Worm (Caenorhabditis elegans) whole organism, young adult: Measurements from ENCODE around the gene nucb-1.

Experiments used
- B0019.2 ChIP-seq: fragments of 200-800 bp; sonication (Bioruptor generic); conservative IDR thresholded peaks from 2 replicates; pipeline ENCODE4 v1.3.6; 2022; ENCODE audit warnings: missing genetic modification reagents, missing genetic modification characterization, missing compliant biosample characterization
- F23B12.7 ChIP-seq: sonication (generic microtip); optimal IDR thresholded peaks from 2 replicates; lab custom pipeline; 2017; ENCODE audit warnings: missing genetic modification characterization, mild to moderate bottlenecking, missing compliant biosample characterization, antibody characterized with exemption, moderate library complexity; ENCODE audit not compliant: insufficient read depth
- F37B4.10 ChIP-seq: fragments of 200-800 bp; sonication (Bioruptor generic); IDR thresholded peaks from 2 replicates; pipeline ENCODE4 v1.3.6; 2022; ENCODE audit warnings: missing genetic modification characterization, missing compliant biosample characterization
- F49E8.2 ChIP-seq: sonication (generic microtip); optimal IDR thresholded peaks from 3 replicates; lab custom pipeline; 2017; ENCODE audit warnings: missing genetic modification characterization, mild to moderate bottlenecking, missing compliant biosample characterization, antibody characterized with exemption, moderate library complexity; ENCODE audit not compliant: insufficient read depth
- F52B5.7 ChIP-seq: sonication (generic microtip); optimal IDR thresholded peaks from 2 replicates; lab custom pipeline; 2016; ENCODE audit warnings: mild to moderate bottlenecking, missing genetic modification characterization, missing compliant biosample characterization
- F57C9.4 ChIP-seq: sonication (generic microtip); optimal IDR thresholded peaks from 2 replicates; lab custom pipeline; 2017; ENCODE audit warnings: mild to moderate bottlenecking, missing genetic modification characterization, missing compliant biosample characterization
- K11D2.4 ChIP-seq: fragments of 200-800 bp; sonication (Bioruptor generic); IDR thresholded peaks from 2 replicates; pipeline ENCODE4 v1.3.6; 2022; ENCODE audit warnings: missing genetic modification reagents, missing genetic modification characterization, missing compliant biosample characterization
- Y53G8AR.9 ChIP-seq: fragments of 200-800 bp; sonication (Bioruptor generic); conservative IDR thresholded peaks from 2 replicates; pipeline ENCODE4 v1.3.6; 2022; ENCODE audit warnings: missing genetic modification reagents, missing genetic modification characterization, missing compliant biosample characterization
- aptf-2 ChIP-seq: fragments of 200-800 bp; sonication (Bioruptor generic); conservative IDR thresholded peaks from 2 replicates; pipeline ENCODE4 v1.3.6; 2022; ENCODE audit warnings: missing genetic modification reagents, missing genetic modification characterization, missing compliant biosample characterization
- attf-3 ChIP-seq: fragments of 200-800 bp; sonication (Bioruptor generic); conservative IDR thresholded peaks from 2 replicates; pipeline ENCODE4 v1.3.6; 2022; ENCODE audit warnings: missing genetic modification reagents, missing genetic modification characterization, missing compliant biosample characterization
- attf-5 ChIP-seq: fragments of 200-800 bp; sonication (Bioruptor generic); optimal IDR thresholded peaks from 2 replicates; lab custom pipeline; 2018; ENCODE audit warnings: mild to moderate bottlenecking, missing genetic modification characterization, missing compliant biosample characterization
- bed-2 ChIP-seq: fragments of 200-800 bp; sonication (Bioruptor generic); IDR thresholded peaks from 2 replicates; pipeline ENCODE4 v1.3.6; 2022; ENCODE audit warnings: missing genetic modification reagents, missing genetic modification characterization, missing compliant biosample characterization
- ccch-3 ChIP-seq: fragments of 200-800 bp; sonication (Bioruptor generic); optimal IDR thresholded peaks from 2 replicates; lab custom pipeline; 2018; ENCODE audit warnings: mild to moderate bottlenecking, missing genetic modification characterization, missing compliant biosample characterization
- cebp-1 ChIP-seq, 2 experiments: fragments of 200-800 bp in 1 of 2; sonication (Bioruptor generic) in 1 of 2; sonication (generic microtip) in 1 of 2; IDR thresholded peaks in 1 of 2; optimal IDR thresholded peaks in 1 of 2; 2 replicates each; pipeline versions ENCODE4 v1.3.6 to Lab custom; 2017 to 2022; ENCODE audit warnings: missing compliant biosample characterization in 2 of 2, missing genetic modification characterization in 2 of 2, mild to moderate bottlenecking in 1 of 2, missing genetic modification reagents in 1 of 2, moderate library complexity in 1 of 2
- die-1 ChIP-seq: sonication (generic microtip); optimal IDR thresholded peaks from 2 replicates; lab custom pipeline; 2016; ENCODE audit warnings: missing genotype, mild to moderate bottlenecking, missing genetic modification characterization, missing compliant biosample characterization
- dpl-1 ChIP-seq: fragments of 150-350 bp; optimal IDR thresholded peaks from 2 replicates; lab custom pipeline; 2014; ENCODE audit warnings: missing biosample characterization, missing genetic modification reagents, missing genetic modification characterization
- efl-1 ChIP-seq: fragments of 150-350 bp; optimal IDR thresholded peaks from 2 replicates; lab custom pipeline; 2014; ENCODE audit warnings: missing biosample characterization, missing genetic modification reagents, missing genetic modification characterization
- egl-18 ChIP-seq: fragments of 200-800 bp; sonication (Bioruptor generic); IDR thresholded peaks from 2 replicates; pipeline ENCODE4 v1.3.6; 2022; ENCODE audit warnings: missing genetic modification reagents, missing genetic modification characterization, missing compliant biosample characterization
- egl-44 ChIP-seq: fragments of 200-800 bp; sonication (Bioruptor generic); IDR thresholded peaks from 2 replicates; pipeline ENCODE4 v1.3.6; 2022; ENCODE audit warnings: missing genetic modification reagents, missing genetic modification characterization, missing compliant biosample characterization
- hmg-1.2 ChIP-seq: fragments of 200-800 bp; sonication (Bioruptor generic); IDR thresholded peaks from 2 replicates; pipeline ENCODE4 v1.3.6; 2022; ENCODE audit warnings: missing genetic modification reagents, missing genetic modification characterization, missing compliant biosample characterization
- lag-1 ChIP-seq: fragments of 200-800 bp; sonication (Bioruptor generic); IDR thresholded peaks from 2 replicates; pipeline ENCODE4 v1.3.6; 2022; ENCODE audit warnings: missing genetic modification reagents, missing genetic modification characterization, missing compliant biosample characterization
- let-526 ChIP-seq: fragments of 200-800 bp; sonication (Bioruptor generic); IDR thresholded peaks from 2 replicates; pipeline ENCODE4 v1.3.6; 2022; ENCODE audit warnings: missing genetic modification reagents, missing genetic modification characterization, missing compliant biosample characterization
- let-607 ChIP-seq, 2 experiments: fragments of 200-800 bp in 1 of 2; sonication (Bioruptor generic) in 1 of 2; sonication (generic microtip) in 1 of 2; optimal IDR thresholded peaks; 2 replicates each; lab custom pipeline; 2016 to 2018; ENCODE audit warnings: mild to moderate bottlenecking in 2 of 2, missing compliant biosample characterization in 2 of 2, missing genetic modification characterization in 2 of 2, moderate library complexity in 2 of 2, missing genotype in 1 of 2
- lin-35 ChIP-seq, 3 experiments: fragments of 150-350 bp in 2 of 3; sonication (generic microtip) in 1 of 3; optimal IDR thresholded peaks; 2 replicates each; lab custom pipeline; 2014 to 2018; ENCODE audit warnings: missing biosample characterization in 3 of 3, missing genetic modification characterization in 3 of 3, missing genetic modification reagents in 3 of 3
- lin-40 ChIP-seq: sonication (generic microtip); optimal IDR thresholded peaks from 2 replicates; lab custom pipeline; 2016; ENCODE audit warnings: missing genetic modification characterization, mild to moderate bottlenecking, missing compliant biosample characterization, missing genotype, missing genetic modification reagents
- lin-54 ChIP-seq: fragments of 200-800 bp; sonication (Bioruptor generic); optimal IDR thresholded peaks from 2 replicates; lab custom pipeline; 2018; ENCODE audit warnings: mild to moderate bottlenecking, missing genetic modification characterization, missing compliant biosample characterization
- lir-1 ChIP-seq: fragments of 200-800 bp; sonication (Bioruptor generic); conservative IDR thresholded peaks from 2 replicates; pipeline ENCODE4 v1.3.6; 2022; ENCODE audit warnings: missing genetic modification reagents, missing genetic modification characterization, missing compliant biosample characterization
- lsy-27 ChIP-seq: sonication (generic microtip); optimal IDR thresholded peaks from 2 replicates; lab custom pipeline; 2017; ENCODE audit warnings: missing genetic modification characterization, mild to moderate bottlenecking, missing compliant biosample characterization, antibody characterized with exemption, missing genotype, borderline replicate concordance; ENCODE audit not compliant: insufficient read depth
- madf-6 ChIP-seq: fragments of 200-800 bp; sonication (Bioruptor generic); IDR thresholded peaks from 2 replicates; pipeline ENCODE4 v1.3.6; 2022; ENCODE audit warnings: missing genetic modification reagents, missing genetic modification characterization, missing compliant biosample characterization
- nhr-80 ChIP-seq: sonication (generic microtip); optimal IDR thresholded peaks from 2 replicates; lab custom pipeline; 2016; ENCODE audit warnings: missing genetic modification characterization, missing compliant biosample characterization
- pbrm-1 ChIP-seq: fragments of 200-800 bp; sonication (Bioruptor generic); IDR thresholded peaks from 2 replicates; pipeline ENCODE4 v1.3.6; 2022; ENCODE audit warnings: missing genetic modification reagents, missing genetic modification characterization, missing compliant biosample characterization
- pha-4 ChIP-seq: fragments of 150-350 bp; sonication (generic microtip); optimal IDR thresholded peaks from 2 replicates; lab custom pipeline; 2014; ENCODE audit warnings: missing biosample characterization, missing genetic modification reagents, missing genetic modification characterization
- repo-1 ChIP-seq: sonication (generic microtip); optimal IDR thresholded peaks from 2 replicates; lab custom pipeline; 2017; ENCODE audit warnings: mild to moderate bottlenecking, missing genetic modification characterization, missing compliant biosample characterization
- rpc-1 ChIP-seq, 2 experiments: fragments of 150-350 bp in 1 of 2; sonication (generic microtip) in 1 of 2; optimal IDR thresholded peaks; 2 replicates each; lab custom pipeline; 2014 to 2018; ENCODE audit warnings: missing biosample characterization in 1 of 2, missing genetic modification characterization in 1 of 2, missing genetic modification reagents in 1 of 2, missing genotype in 1 of 2
- sdz-38 ChIP-seq: sonication (generic microtip); optimal IDR thresholded peaks from 2 replicates; lab custom pipeline; 2016; ENCODE audit warnings: missing genotype, missing genetic modification characterization, missing compliant biosample characterization
- snpc-1.1 ChIP-seq: sonication (generic microtip); optimal IDR thresholded peaks from 2 replicates; lab custom pipeline; 2017; ENCODE audit warnings: missing genetic modification characterization, mild to moderate bottlenecking, missing compliant biosample characterization, antibody characterized with exemption, moderate library complexity, missing genotype, missing genetic modification reagents; ENCODE audit not compliant: insufficient read depth
- snpc-4 ChIP-seq, 5 experiments: fragments of 150-350 bp in 1 of 5; sonication (generic microtip) in 4 of 5; optimal IDR thresholded peaks; 2 replicates each; lab custom pipeline; 2014 to 2018; ENCODE audit warnings: missing genetic modification characterization in 5 of 5, missing biosample characterization in 3 of 5, antibody characterized with exemption in 2 of 5, mild to moderate bottlenecking in 2 of 5, missing compliant biosample characterization in 2 of 5, missing genotype in 2 of 5, moderate library complexity in 2 of 5, missing genetic modification reagents in 1 of 5
- sptf-2 ChIP-seq: fragments of 200-800 bp; sonication (Bioruptor generic); optimal IDR thresholded peaks from 2 replicates; lab custom pipeline; 2018; ENCODE audit warnings: mild to moderate bottlenecking, missing genetic modification characterization, missing compliant biosample characterization
- tbx-9 ChIP-seq: sonication (generic microtip); optimal IDR thresholded peaks from 2 replicates; lab custom pipeline; 2016; ENCODE audit warnings: borderline replicate concordance, missing genetic modification characterization, inconsistent platforms, missing compliant biosample characterization
- unc-62 ChIP-seq: fragments of 150-350 bp; optimal IDR thresholded peaks from 2 replicates; lab custom pipeline; 2014; ENCODE audit warnings: missing biosample characterization, missing genetic modification reagents, missing genetic modification characterization
- ztf-18 ChIP-seq: sonication (generic microtip); optimal IDR thresholded peaks from 2 replicates; lab custom pipeline; 2016; ENCODE audit warnings: missing genotype, mild to moderate bottlenecking, missing genetic modification characterization, missing compliant biosample characterization

The nucb-1 gene

ce11 chrX:10197204-10197756 lies at the start of gene nucb-1:
Gene nucb-1, plus strand, starts transcription at chrX:10197706.
- no peak for TF ChIP-seq egl-18 (GFP tag; lab: Robert Waterston, UW)
- TF ChIP-seq rpc-1 (optimal IDR thresholded peaks at IDR 0.05; lab: Kevin White, UChicago): no peak
- TF ChIP-seq rpc-1 (tag; optimal IDR thresholded peaks at IDR 0.05; lab: Kevin White, UChicago): no peak
- TF ChIP-seq let-607 (tag; optimal IDR thresholded peaks at IDR 0.05; lab: Kevin White, UChicago): peak; percentile 87 to 96
- TF ChIP-seq lin-40 (tag; lab: Kevin White, UChicago): peak; percentile 59
- peak; percentile 94 for TF ChIP-seq attf-3
- TF ChIP-seq attf-5 (GFP tag; lab: Kevin White, UChicago): peak; percentile 31
- TF ChIP-seq snpc-1.1 (tag; lab: Kevin White, UChicago): no peak
- peak; percentile 34; the same call in 1 of the 2 replicates for TF ChIP-seq hmg-1.2 (GFP tag; lab: Robert Waterston, UW)
- TF ChIP-seq unc-62: peak; percentile 17
- no peak for TF ChIP-seq cebp-1 (GFP tag; IDR thresholded peaks at IDR 0.05; lab: Robert Waterston, UW)
- TF ChIP-seq cebp-1 (tag; optimal IDR thresholded peaks at IDR 0.05; lab: Kevin White, UChicago): peak; percentile 45
- peak; percentile 67 for TF ChIP-seq nhr-80 (tag; lab: Kevin White, UChicago)

ce11 chrX:10148235-10148872 lies 49.2 kb upstream of the nucb-1 start:
- TF ChIP-seq pha-4 (tag; lab: Kevin White, UChicago) (no peak), efl-1 (GFP tag; lab: Kevin White, UChicago) (no peak), sdz-38 (no peak), F52B5.7 (tag; lab: Kevin White, UChicago) (no peak), F57C9.4 (tag; lab: Kevin White, UChicago) (no peak), lsy-27 (peak; percentile 28), K11D2.4 (no peak), egl-18 (GFP tag; lab: Robert Waterston, UW) (no peak), snpc-4 (GFP tag; optimal IDR thresholded peaks at IDR 0.05; lab: Kevin White, UChicago) (peak; percentile 78), snpc-4 (tag; optimal IDR thresholded peaks at IDR 0.05; lab: Kevin White, UChicago) (peak in 3 of 4 experiments; percentile 23 to 77 (median 38)), unc-62 (no peak), sptf-2 (GFP tag; lab: Kevin White, UChicago) (no peak), F49E8.2 (tag; lab: Kevin White, UChicago) (peak; percentile 46), lin-54 (peak; percentile 31), ztf-18 (tag; lab: Kevin White, UChicago) (peak; percentile 57), B0019.2 (GFP tag; lab: Robert Waterston, UW) (no peak), cebp-1 (GFP tag; IDR thresholded peaks at IDR 0.05; lab: Robert Waterston, UW) (no peak), cebp-1 (tag; optimal IDR thresholded peaks at IDR 0.05; lab: Kevin White, UChicago) (peak; percentile 32), lin-35 (GFP tag; optimal IDR thresholded peaks at IDR 0.05; lab: Kevin White, UChicago) (no peak), F37B4.10 (GFP tag; lab: Robert Waterston, UW) (no peak), repo-1 (tag; lab: Kevin White, UChicago) (peak; percentile 63), dpl-1 (GFP tag; lab: Kevin White, UChicago) (no peak), lir-1 (GFP tag; lab: Robert Waterston, UW) (no peak), let-526 (GFP tag; lab: Robert Waterston, UW) (no peak), F23B12.7 (no peak), ccch-3 (GFP tag; lab: Kevin White, UChicago) (no peak), Y53G8AR.9 (GFP tag; lab: Robert Waterston, UW) (no peak), aptf-2 (GFP tag; lab: Robert Waterston, UW) (no peak), hmg-1.2 (GFP tag; lab: Robert Waterston, UW) (peak; percentile 55), egl-44 (GFP tag; lab: Robert Waterston, UW) (no peak), attf-3 (no peak), bed-2 (GFP tag; lab: Robert Waterston, UW) (no peak), tbx-9 (tag; lab: Kevin White, UChicago) (no peak), lag-1 (no peak), die-1 (tag; lab: Kevin White, UChicago) (peak; percentile 92), madf-6 (GFP tag; lab: Robert Waterston, UW) (peak; percentile 63; the same call in 1 of the 2 replicates), pbrm-1 (GFP tag; lab: Robert Waterston, UW) (peak; percentile 85)
